Fruit fly (Drosophila melanogaster): ENCODE measurements around the gene PDZ-GEF.

Gene PDZ-GEF

DNA sequence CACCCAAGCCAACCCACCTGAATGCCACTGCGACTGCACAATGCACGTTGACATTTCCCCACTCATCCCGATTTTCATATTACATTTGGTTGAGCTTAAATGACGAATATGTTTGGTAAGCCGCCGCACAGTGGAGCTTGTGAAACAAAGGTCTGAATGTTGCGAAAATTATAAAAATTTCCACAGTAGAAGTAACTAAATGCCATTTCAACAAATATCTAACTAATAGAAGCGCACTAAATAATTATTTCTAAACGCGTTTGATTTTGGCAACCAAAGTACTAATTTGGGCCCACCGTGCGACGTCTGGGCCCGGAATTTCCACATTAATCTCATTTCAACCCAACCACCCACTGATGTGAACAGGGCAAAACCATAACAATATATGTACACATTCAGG, 16.7 kb upstream of the PDZ-GEF start:
- TF ChIP-seq foxo (GFP tag; optimal IDR thresholded peaks at IDR 0.05) (peak in 1 of 2 experiments; percentile 39), fru (GFP tag; optimal IDR thresholded peaks at IDR 0.05) (peak; percentile 51), HLH106 (tag; optimal IDR thresholded peaks at IDR 0.05) (peak; percentile 35), Sp1 (GFP tag; optimal IDR thresholded peaks at IDR 0.05) (peak; percentile 32), h (GFP tag; optimal IDR thresholded peaks at IDR 0.05) (peak; percentile 41), Hr83 (GFP tag; optimal IDR thresholded peaks at IDR 0.05; ENCODE audit: poor library complexity, severe bottlenecking) (no peak), ey (GFP tag; optimal IDR thresholded peaks at IDR 0.05) (peak; percentile 21), Dfd (GFP tag; optimal IDR thresholded peaks at IDR 0.05) (no peak), brk (GFP tag; optimal IDR thresholded peaks at IDR 0.05) (no peak), rgr (GFP tag; optimal IDR thresholded peaks at IDR 0.05) (peak; percentile 34), OdsH (GFP tag; optimal IDR thresholded peaks at IDR 0.05) (peak; percentile 1), br (GFP tag; optimal IDR thresholded peaks at IDR 0.05) (peak; percentile 34)

DNA sequence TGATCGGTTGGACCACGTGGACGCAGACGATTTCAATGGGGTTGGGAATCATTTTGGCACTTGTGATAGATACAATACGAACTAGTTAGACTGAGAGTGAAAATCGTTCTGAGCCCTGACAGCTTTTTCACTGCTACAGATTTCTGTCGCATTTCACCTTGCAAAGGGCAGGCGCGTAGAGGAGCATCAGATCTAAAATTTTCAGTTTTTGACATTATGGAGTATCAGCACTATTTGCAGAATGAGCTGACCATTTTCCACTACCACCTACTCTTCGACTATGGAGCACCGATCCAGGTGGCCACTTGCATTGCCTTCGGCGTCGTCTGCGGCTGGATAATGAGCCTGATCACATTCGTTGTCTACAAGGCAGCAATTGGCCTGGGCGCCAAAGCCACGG, 14.9 kb upstream of the PDZ-GEF start, which contains the start of the genes CG43922 and CG13984:
Gene CG43922 (minus strand): TSS at position 101 of the 400 bp plus-strand sequence.
Gene CG13984 (plus strand): TSS at position 169 of the 400 bp plus-strand sequence.
- TF ChIP-seq fru (GFP tag; optimal IDR thresholded peaks at IDR 0.05) (no peak), br (GFP tag; optimal IDR thresholded peaks at IDR 0.05) (no peak), jim (GFP tag; optimal IDR thresholded peaks at IDR 0.05) (no peak), CG32264 (GFP tag; optimal IDR thresholded peaks at IDR 0.05) (no peak), Abd-B (GFP tag; optimal IDR thresholded peaks at IDR 0.05) (no peak), dmrt93B (GFP tag; optimal IDR thresholded peaks at IDR 0.05) (no peak), Myc (optimal IDR thresholded peaks at IDR 0.05) (no peak), rgr (GFP tag; optimal IDR thresholded peaks at IDR 0.05) (no peak), HLH106 (tag; optimal IDR thresholded peaks at IDR 0.05) (no peak), Jra (GFP tag; optimal IDR thresholded peaks at IDR 0.05) (no peak), Mio (GFP tag; optimal IDR thresholded peaks at IDR 0.05) (no peak), lola (GFP tag; optimal IDR thresholded peaks at IDR 0.05) (no peak), Dfd (GFP tag; optimal IDR thresholded peaks at IDR 0.05) (no peak), sage (GFP tag; optimal IDR thresholded peaks at IDR 0.05) (no peak), Vsx2 (GFP tag; optimal IDR thresholded peaks at IDR 0.05; ENCODE audit: partially characterized antibody) (no peak)

DNA sequence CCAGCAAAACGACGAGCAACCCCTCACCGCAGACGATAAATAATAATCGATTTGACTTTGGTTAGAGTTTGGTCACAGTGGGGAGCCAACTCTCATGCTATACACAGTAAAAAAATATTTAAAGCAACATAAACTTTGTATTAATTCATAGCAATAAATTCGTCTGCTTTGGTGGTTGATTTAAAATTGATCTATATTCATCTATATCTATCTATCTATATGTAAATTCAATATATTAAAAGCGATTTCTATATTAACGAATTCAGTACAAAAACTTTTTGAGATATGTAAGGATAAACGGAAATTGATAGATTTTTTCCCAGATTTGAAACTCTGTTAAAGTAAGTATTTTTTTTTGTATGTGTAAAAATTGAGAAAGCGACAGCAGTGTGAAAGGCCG, 13.7 kb upstream of the PDZ-GEF start:
- TF ChIP-seq Dfd (GFP tag; optimal IDR thresholded peaks at IDR 0.05), result no peak
- TF ChIP-seq dmrt93B (GFP tag; optimal IDR thresholded peaks at IDR 0.05), result no peak
- no peak for TF ChIP-seq Jra (GFP tag; optimal IDR thresholded peaks at IDR 0.05)
- no peak for TF ChIP-seq usp (GFP tag; optimal IDR thresholded peaks at IDR 0.05)
- no peak for TF ChIP-seq Vsx2 (GFP tag; optimal IDR thresholded peaks at IDR 0.05; ENCODE audit: partially characterized antibody)
- TF ChIP-seq ey (GFP tag; optimal IDR thresholded peaks at IDR 0.05), result no peak
- TF ChIP-seq foxo (GFP tag; optimal IDR thresholded peaks at IDR 0.05), result no peak
- TF ChIP-seq N (GFP tag; optimal IDR thresholded peaks at IDR 0.05), result no peak
- no peak for TF ChIP-seq sage (GFP tag; optimal IDR thresholded peaks at IDR 0.05)
- TF ChIP-seq Myc (optimal IDR thresholded peaks at IDR 0.05), result no peak
- no peak for TF ChIP-seq Rel (GFP tag; optimal IDR thresholded peaks at IDR 0.05)
- no peak for TF ChIP-seq Rel (tag; optimal IDR thresholded peaks at IDR 0.05)
- no peak for TF ChIP-seq jim (GFP tag; optimal IDR thresholded peaks at IDR 0.05)
- TF ChIP-seq rgr (GFP tag; optimal IDR thresholded peaks at IDR 0.05), result no peak
- no peak for TF ChIP-seq tai (GFP tag; optimal IDR thresholded peaks at IDR 0.05)

DNA sequence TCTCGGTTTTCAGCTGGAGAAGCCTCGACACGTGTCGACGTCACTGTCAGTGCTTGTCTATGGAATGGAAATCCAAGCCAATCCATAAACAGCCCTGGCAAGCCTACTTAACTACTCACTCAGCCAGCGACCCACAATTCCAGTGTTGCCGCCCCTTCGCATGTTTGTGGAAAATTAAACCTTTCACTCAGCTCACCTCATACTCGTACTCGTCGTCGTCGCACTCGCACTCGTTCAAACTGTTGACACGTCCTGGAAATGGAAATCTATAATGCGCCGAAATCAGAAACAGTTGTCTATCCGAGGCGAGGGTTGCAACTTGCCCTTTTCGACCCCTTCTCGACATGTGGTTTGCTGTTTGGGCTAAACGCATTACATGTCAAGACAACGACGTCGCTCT, 4.5 kb upstream of the PDZ-GEF start:
- TF ChIP-seq Sp1 (GFP tag; optimal IDR thresholded peaks at IDR 0.05) (no peak), Mio (GFP tag; optimal IDR thresholded peaks at IDR 0.05) (no peak), fru (GFP tag; optimal IDR thresholded peaks at IDR 0.05) (no peak), jim (GFP tag; optimal IDR thresholded peaks at IDR 0.05) (no peak), Dfd (GFP tag; optimal IDR thresholded peaks at IDR 0.05) (no peak), Abd-B (GFP tag; optimal IDR thresholded peaks at IDR 0.05) (no peak), br (GFP tag; optimal IDR thresholded peaks at IDR 0.05) (no peak), pan (optimal IDR thresholded peaks at IDR 0.05) (no peak), tai (GFP tag; optimal IDR thresholded peaks at IDR 0.05) (no peak), HLH106 (tag; optimal IDR thresholded peaks at IDR 0.05) (no peak), Jra (GFP tag; optimal IDR thresholded peaks at IDR 0.05) (no peak), sage (GFP tag; optimal IDR thresholded peaks at IDR 0.05) (no peak), dmrt93B (GFP tag; optimal IDR thresholded peaks at IDR 0.05) (no peak), Myc (optimal IDR thresholded peaks at IDR 0.05) (no peak), Vsx2 (GFP tag; optimal IDR thresholded peaks at IDR 0.05; ENCODE audit: partially characterized antibody) (no peak), GATAd (GFP tag; optimal IDR thresholded peaks at IDR 0.05) (no peak), dl (GFP tag; optimal IDR thresholded peaks at IDR 0.05; ENCODE audit: insufficient read depth in 1 of 2, partially characterized antibody in 2 of 2) (no peak)

DNA sequence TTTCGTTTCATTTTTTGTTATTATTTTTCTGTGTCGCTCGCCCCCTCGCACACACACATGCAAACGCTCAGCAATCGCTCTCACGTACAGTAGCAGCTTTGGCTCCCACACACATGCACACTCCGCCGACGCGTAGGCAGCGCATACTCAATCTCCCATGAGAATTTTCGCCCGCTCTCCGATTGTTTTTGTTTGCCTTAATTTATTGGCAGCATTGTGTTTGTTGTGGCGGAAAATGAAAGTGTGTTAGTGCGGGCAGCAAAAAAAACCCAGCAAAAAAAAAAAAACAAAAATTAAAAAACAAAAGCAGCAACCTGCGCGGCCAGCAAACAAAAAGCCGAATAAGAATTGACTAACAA, 798 bp downstream of the PDZ-GEF start:
- no peak for TF ChIP-seq tai (GFP tag; optimal IDR thresholded peaks at IDR 0.05)
- TF ChIP-seq h (GFP tag; optimal IDR thresholded peaks at IDR 0.05), result peak; percentile 42
- TF ChIP-seq Dfd (GFP tag; optimal IDR thresholded peaks at IDR 0.05), result no peak
- TF ChIP-seq ey (GFP tag; optimal IDR thresholded peaks at IDR 0.05), result no peak
- TF ChIP-seq fru (GFP tag; optimal IDR thresholded peaks at IDR 0.05), result no peak
- TF ChIP-seq CrebA (GFP tag; optimal IDR thresholded peaks at IDR 0.05; ENCODE audit: borderline replicate concordance), result no peak
- no peak for TF ChIP-seq Vsx2 (GFP tag; optimal IDR thresholded peaks at IDR 0.05; ENCODE audit: partially characterized antibody)
- no peak for TF ChIP-seq dsf (GFP tag; optimal IDR thresholded peaks at IDR 0.05; ENCODE audit: borderline replicate concordance)
- peak; percentile 56 for TF ChIP-seq CG32264 (GFP tag; optimal IDR thresholded peaks at IDR 0.05)
- TF ChIP-seq sv (GFP tag; optimal IDR thresholded peaks at IDR 0.05), result no peak
- peak; percentile 89 for TF ChIP-seq Sp1 (GFP tag; optimal IDR thresholded peaks at IDR 0.05)
- peak; percentile 42 for TF ChIP-seq Hr83 (GFP tag; optimal IDR thresholded peaks at IDR 0.05; ENCODE audit: poor library complexity, severe bottlenecking)
- TF ChIP-seq HLH106 (tag; optimal IDR thresholded peaks at IDR 0.05), result no peak
- peak; percentile 69 for TF ChIP-seq br (GFP tag; optimal IDR thresholded peaks at IDR 0.05)
- peak; percentile 58 for TF ChIP-seq Dif (GFP tag; optimal IDR thresholded peaks at IDR 0.05; ENCODE audit: partially characterized antibody)
- no peak for TF ChIP-seq dmrt93B (GFP tag; optimal IDR thresholded peaks at IDR 0.05)
- TF ChIP-seq usp (GFP tag; optimal IDR thresholded peaks at IDR 0.05), result no peak
- TF ChIP-seq foxo (GFP tag; optimal IDR thresholded peaks at IDR 0.05), result peak in 1 of 2 experiments; percentile 81
- TF ChIP-seq Myc (optimal IDR thresholded peaks at IDR 0.05), result no peak
- TF ChIP-seq Jra (GFP tag; optimal IDR thresholded peaks at IDR 0.05), result no peak
- TF ChIP-seq dl (GFP tag; optimal IDR thresholded peaks at IDR 0.05; ENCODE audit: insufficient read depth in 1 of 2, partially characterized antibody in 2 of 2), result peak in 1 of 2 experiments; percentile 36
- peak; percentile 31 for TF ChIP-seq CG9705 (GFP tag; optimal IDR thresholded peaks at IDR 0.05)
- TF ChIP-seq GATAd (GFP tag; optimal IDR thresholded peaks at IDR 0.05), result no peak
- TF ChIP-seq psq (GFP tag; optimal IDR thresholded peaks at IDR 0.05), result no peak
